Fruit fly (Drosophila melanogaster) whole organism: ENCODE data around the gene CG10026.

Experiments
- EcR ChIP-seq, 2 experiments: fragments of >200 bp; optimal IDR thresholded peaks; 2 replicates each; lab custom pipeline; 2017; ENCODE audit warnings: missing biosample characterization in 2 of 2, missing genetic modification characterization in 2 of 2, missing genetic modification reagents in 2 of 2
- psq ChIP-seq: fragments of >200 bp; optimal IDR thresholded peaks from 2 replicates; lab custom pipeline; 2017

- no peak for TF ChIP-seq EcR (GFP tag; optimal IDR thresholded peaks at IDR 0.05; lab: Kevin White, UChicago)
- TF ChIP-seq psq (lab: Kevin White, UChicago) = no peak
These were observed 11.4 kb upstream of the CG10026 start, which contains the start of gene CG10237 for dm6 chr2L:19442627-19443026.
